Fruit fly (Drosophila melanogaster): ENCODE results near the gene CG43077.

dm6 chrX:17047730-17048577, 20.4 kb downstream of the CG43077 start:
- TF ChIP-seq CG34367 (tag; optimal IDR thresholded peaks at IDR 0.05) (no peak), D1 (tag; optimal IDR thresholded peaks at IDR 0.05) (no peak), Ets98B (GFP tag; IDR thresholded peaks at IDR 0.05) (no peak), Snoo (tag; optimal IDR thresholded peaks at IDR 0.05) (no peak), CG8301 (tag; optimal IDR thresholded peaks at IDR 0.05) (no peak), Pif1A (GFP tag; optimal IDR thresholded peaks at IDR 0.05) (no peak), EcR (GFP tag; optimal IDR thresholded peaks at IDR 0.05) (no peak)
